Worm (Caenorhabditis elegans): ENCODE results near the gene C03F11.4.

DNA sequence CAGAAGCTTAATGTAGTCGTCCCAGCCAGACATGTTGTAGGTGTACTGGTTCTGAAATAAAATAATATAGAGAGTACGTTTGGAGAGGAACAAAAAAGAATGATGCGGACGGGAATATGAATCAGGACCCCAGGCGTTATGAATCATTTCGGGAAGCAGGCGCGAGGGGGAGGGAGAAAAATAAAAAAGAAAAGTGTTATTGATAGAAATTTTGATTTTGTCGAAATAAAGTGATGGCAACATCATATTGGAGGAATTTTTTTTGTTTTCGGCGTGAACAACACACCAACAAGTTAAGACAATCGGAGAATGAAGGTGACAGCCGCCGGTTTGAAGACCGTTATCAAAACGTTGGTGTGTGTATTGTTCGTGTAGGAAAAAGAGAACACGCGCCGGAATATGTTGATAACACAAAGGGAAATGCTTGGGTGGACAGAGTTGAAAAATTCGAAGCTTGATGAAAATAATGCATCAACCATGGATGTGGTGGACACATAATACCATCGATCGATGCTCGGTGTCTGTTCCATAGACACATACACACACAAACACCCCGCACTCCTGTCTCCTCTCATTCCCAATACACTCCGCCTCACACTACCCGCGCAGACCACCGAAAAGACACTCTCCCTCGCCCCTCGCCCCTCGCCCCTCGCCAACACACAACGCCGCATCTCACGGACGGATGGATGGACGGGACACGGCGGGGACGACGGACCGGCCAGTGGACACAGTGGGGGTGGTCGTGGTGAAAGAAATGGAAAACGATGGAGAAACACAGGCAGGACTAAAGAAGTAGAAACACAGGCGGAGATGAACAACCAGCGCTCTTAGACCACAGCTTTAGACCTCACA is 52.0 kb downstream of the C03F11.4 start, which contains the start of gene pfn-2:
- no peak for TF ChIP-seq egl-27 (tag; optimal IDR thresholded peaks at IDR 0.05)
- no peak for TF ChIP-seq nhr-11 (tag; optimal IDR thresholded peaks at IDR 0.05)
- TF ChIP-seq nfya-1 (tag; optimal IDR thresholded peaks at IDR 0.05; ENCODE audit: insufficient read depth) = peak; percentile 40
- TF ChIP-seq skn-1 (tag; optimal IDR thresholded peaks at IDR 0.05) = peak; percentile 7
- no peak for TF ChIP-seq ztf-11 (tag; optimal IDR thresholded peaks at IDR 0.05)
- TF ChIP-seq nhr-25 (tag; optimal IDR thresholded peaks at IDR 0.05) = no peak
- no peak for TF ChIP-seq unc-39 (tag; optimal IDR thresholded peaks at IDR 0.05)
- TF ChIP-seq lsy-12 (tag; optimal IDR thresholded peaks at IDR 0.05) = no peak
- no peak for TF ChIP-seq sea-2 (GFP tag; optimal IDR thresholded peaks at IDR 0.05)
- TF ChIP-seq nhr-43 (tag; optimal IDR thresholded peaks at IDR 0.05; ENCODE audit: poor library complexity, severe bottlenecking) = no peak
- no peak for TF ChIP-seq mdl-1 (tag; optimal IDR thresholded peaks at IDR 0.05)

All from whole organism, L3 larva.